Worm (Caenorhabditis elegans): ENCODE measurements around the gene sru-20.
"Not testable (repeated sequence)": the region's sequence is repeated elsewhere in the genome, so short reads cannot be mapped to it uniquely, and the experiment has no call there.

sru-20 gene

DNA sequence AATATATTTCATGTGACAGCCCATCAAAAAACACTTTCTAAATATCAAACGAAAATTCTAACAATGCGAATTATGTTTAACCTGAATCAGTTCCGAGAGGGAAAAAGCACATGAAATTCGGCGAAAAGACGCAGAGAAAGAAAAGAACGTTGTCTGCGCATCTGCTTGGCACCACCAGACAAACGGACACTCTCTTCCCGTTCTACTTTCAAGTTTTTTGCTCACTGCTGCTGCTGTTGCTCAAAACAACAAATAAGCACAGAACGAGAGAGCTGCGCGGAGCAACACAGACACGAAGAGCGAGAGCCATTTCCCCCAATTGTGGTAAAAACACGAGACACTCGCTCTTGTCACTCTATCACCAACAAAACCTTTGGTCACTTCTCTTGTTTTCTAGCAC lies 30.5 kb upstream of the sru-20 start:
- TF ChIP-seq syd-9 (tag; optimal IDR thresholded peaks at IDR 0.05): no peak
- TF ChIP-seq npax-4 (tag; optimal IDR thresholded peaks at IDR 0.05): no peak
- no peak for TF ChIP-seq lin-11 (tag; optimal IDR thresholded peaks at IDR 0.05)
- no peak for TF ChIP-seq ceh-19 (GFP tag; optimal IDR thresholded peaks at IDR 0.05)
- TF ChIP-seq ceh-31 (tag; optimal IDR thresholded peaks at IDR 0.05): no peak
- TF ChIP-seq ets-4 (tag; optimal IDR thresholded peaks at IDR 0.05): no peak
- no peak for TF ChIP-seq K09A11.1 (tag; optimal IDR thresholded peaks at IDR 0.05; ENCODE audit: insufficient read depth)
- TF ChIP-seq unc-42 (tag; optimal IDR thresholded peaks at IDR 0.05): no peak
- TF ChIP-seq che-1 (tag; optimal IDR thresholded peaks at IDR 0.05): no peak
- no peak for TF ChIP-seq ceh-18 (tag; optimal IDR thresholded peaks at IDR 0.05)
- TF ChIP-seq C38D4.7 (GFP tag; optimal IDR thresholded peaks at IDR 0.05): no peak
- no peak for TF ChIP-seq ceh-14 (tag; optimal IDR thresholded peaks at IDR 0.05)
- TF ChIP-seq tbx-7 (tag; optimal IDR thresholded peaks at IDR 0.05): no peak
- no peak for TF ChIP-seq hlh-15 (tag; optimal IDR thresholded peaks at IDR 0.05)

DNA sequence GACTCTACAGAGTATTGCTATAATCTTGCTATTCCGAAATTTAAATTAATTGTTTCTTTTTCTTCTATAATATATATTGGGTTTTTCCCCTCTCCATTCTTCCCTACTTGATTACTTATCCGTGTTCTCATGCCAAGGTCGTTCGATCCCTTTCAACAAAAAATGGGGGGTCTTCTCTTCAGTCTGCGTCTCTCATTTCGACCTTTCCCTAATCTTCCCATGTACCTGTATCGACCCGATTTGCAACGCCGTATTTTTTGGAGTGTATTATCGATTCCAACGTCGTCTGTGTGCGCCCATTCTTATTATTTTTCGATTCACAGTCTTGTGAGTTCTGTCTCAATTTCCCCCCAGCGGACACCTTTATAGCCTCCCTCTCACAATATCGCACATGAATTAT lies 27.5 kb upstream of the sru-20 start:
- no peak for TF ChIP-seq ceh-48 (tag; optimal IDR thresholded peaks at IDR 0.05)
- no peak for TF ChIP-seq ceh-31 (tag; optimal IDR thresholded peaks at IDR 0.05)
- no peak for TF ChIP-seq tbx-7 (tag; optimal IDR thresholded peaks at IDR 0.05)
- TF ChIP-seq nhr-11 (tag; optimal IDR thresholded peaks at IDR 0.05): no peak
- no peak for TF ChIP-seq lin-11 (tag; optimal IDR thresholded peaks at IDR 0.05)
- TF ChIP-seq ceh-45 (GFP tag; IDR thresholded peaks at IDR 0.05): no peak
- TF ChIP-seq ama-1 (optimal IDR thresholded peaks at IDR 0.05): no peak
- TF ChIP-seq elt-2 (tag; optimal IDR thresholded peaks at IDR 0.05): no peak
- TF ChIP-seq sox-2 (GFP tag; IDR thresholded peaks at IDR 0.05): no peak
- no peak for TF ChIP-seq hlh-15 (tag; optimal IDR thresholded peaks at IDR 0.05)
- no peak for TF ChIP-seq F13H6.1 (tag; optimal IDR thresholded peaks at IDR 0.05)
- no peak for TF ChIP-seq ceh-6 (GFP tag; optimal IDR thresholded peaks at IDR 0.05)

DNA sequence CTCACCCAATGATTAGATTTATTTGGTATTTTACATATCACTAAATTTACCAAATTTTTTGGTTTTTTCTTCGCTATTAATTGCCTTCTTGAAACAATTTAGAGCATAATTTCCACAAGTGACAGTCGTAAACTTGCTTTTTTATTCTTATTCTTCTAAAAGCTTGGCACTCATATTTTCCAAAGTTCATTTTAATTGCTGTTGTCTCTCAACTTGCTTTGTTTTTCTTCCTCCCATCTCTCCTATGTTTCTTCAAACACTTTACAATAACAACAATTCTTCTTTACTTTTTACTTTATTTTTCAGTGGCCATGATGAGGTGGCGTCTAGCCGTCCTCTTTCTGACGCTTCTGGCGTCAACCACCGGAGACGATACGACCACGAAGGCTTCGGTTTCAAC lies 26.9 kb upstream of the sru-20 start, which contains the start of gene igdb-2:
TSS of gene igdb-2 (plus strand) at position 301 of the 400 bp plus-strand sequence.
- TF ChIP-seq pqm-1 (tag; optimal IDR thresholded peaks at IDR 0.05) (no peak), hlh-8 (tag; optimal IDR thresholded peaks at IDR 0.05) (no peak), unc-55 (GFP tag; optimal IDR thresholded peaks at IDR 0.05) (no peak), T23F11.4 (GFP tag; optimal IDR thresholded peaks at IDR 0.05) (no peak), ceh-22 (tag; optimal IDR thresholded peaks at IDR 0.05) (no peak), elt-2 (tag; optimal IDR thresholded peaks at IDR 0.05) (no peak), ceh-45 (GFP tag; IDR thresholded peaks at IDR 0.05) (no peak)

DNA sequence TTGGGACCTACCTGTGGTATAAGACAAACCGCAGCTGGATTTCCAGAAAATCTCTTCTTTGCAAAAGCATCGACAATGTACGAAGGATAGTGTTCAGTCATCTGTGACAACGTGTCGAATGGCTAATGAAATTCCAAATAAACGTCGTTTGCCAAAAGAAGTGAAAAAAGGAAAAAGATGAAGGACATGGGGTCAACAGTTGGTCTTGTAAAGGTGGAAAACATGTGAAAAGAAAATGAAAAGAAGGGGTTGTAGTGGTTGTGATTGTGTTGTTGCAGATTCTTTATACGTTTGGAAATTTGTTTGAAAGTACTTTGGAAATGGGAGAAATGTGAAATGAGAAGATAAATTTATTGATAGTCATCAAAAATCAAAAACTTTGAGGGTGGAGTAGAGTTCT lies 18.4 kb upstream of the sru-20 start, which contains the start of gene T04A11.1:
TSS of gene T04A11.1 (minus strand) at position 101 of the 400 bp plus-strand sequence.
- TF ChIP-seq pqm-1 (tag; optimal IDR thresholded peaks at IDR 0.05); odd-2 (tag; optimal IDR thresholded peaks at IDR 0.05); ama-1 (optimal IDR thresholded peaks at IDR 0.05): not testable (repeated sequence)

DNA sequence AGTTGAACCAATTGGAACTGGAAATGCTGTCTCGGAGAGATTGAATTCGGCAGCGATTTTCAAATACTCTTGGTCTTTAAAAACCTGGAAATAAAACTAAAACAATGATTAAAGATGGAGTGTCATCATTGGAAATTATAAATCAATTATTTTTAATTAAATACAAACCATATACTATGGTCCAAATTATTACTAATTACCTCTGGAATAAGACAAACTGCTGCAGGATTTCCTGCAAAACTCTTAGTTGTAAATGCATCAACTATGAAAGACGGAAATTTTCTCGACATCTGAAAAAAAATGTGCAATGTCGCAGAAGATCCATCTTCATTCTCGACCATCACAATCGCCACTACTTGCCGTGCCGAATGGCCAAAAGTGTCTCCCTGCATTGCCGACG lies 16.6 kb upstream of the sru-20 start, which contains the start of gene igdb-1:
TSS of gene igdb-1 (plus strand) at position 301 of the 400 bp plus-strand sequence.
- not testable (repeated sequence) for TF ChIP-seq lin-11 (tag; optimal IDR thresholded peaks at IDR 0.05); ref-2 (tag; optimal IDR thresholded peaks at IDR 0.05); ceh-6 (GFP tag; optimal IDR thresholded peaks at IDR 0.05)

DNA sequence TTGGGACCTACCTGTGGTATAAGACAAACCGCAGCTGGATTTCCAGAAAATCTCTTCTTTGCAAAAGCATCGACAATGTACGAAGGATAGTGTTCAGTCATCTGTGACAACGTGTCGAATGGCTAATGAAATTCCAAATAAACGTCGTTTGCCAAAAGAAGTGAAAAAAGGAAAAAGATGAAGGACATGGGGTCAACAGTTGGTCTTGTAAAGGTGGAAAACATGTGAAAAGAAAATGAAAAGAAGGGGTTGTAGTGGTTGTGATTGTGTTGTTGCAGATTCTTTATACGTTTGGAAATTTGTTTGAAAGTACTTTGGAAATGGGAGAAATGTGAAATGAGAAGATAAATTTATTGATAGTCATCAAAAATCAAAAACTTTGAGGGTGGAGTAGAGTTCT lies 10.8 kb upstream of the sru-20 start, which contains the start of gene T04A11.4:
TSS of gene T04A11.4 (minus strand) at position 101 of the 400 bp plus-strand sequence.
- TF ChIP-seq unc-42, syd-9, zip-5 (tag; optimal IDR thresholded peaks at IDR 0.05): not testable (repeated sequence)

DNA sequence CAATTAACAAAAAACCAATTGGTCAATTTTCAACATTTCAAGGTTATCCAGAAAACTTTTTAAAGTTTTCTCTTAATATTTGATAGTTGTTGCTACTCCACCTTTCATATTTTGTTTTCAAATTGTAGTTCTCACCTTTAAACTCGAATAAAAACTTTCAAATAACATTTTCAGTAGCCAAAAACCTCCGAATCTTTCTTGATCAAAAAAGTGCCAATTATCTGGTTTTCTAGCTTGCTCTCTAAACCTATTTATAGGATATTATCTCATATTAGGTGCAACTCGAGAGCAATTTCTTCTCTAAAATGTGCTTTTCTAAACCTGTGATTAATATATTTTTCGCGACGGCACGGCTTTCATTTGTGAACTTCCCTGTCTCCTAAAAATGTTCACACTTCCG lies 8.1 kb upstream of the sru-20 start, which contains the start of gene sru-26:
TSS of gene sru-26 (plus strand) at position 301 of the 400 bp plus-strand sequence.
- no peak for TF ChIP-seq lin-11 (tag; optimal IDR thresholded peaks at IDR 0.05)
- no peak for TF ChIP-seq Y22D7AL.16 (tag; optimal IDR thresholded peaks at IDR 0.05)
- TF ChIP-seq che-1 (tag; optimal IDR thresholded peaks at IDR 0.05): no peak
- TF ChIP-seq ceh-30 (tag; optimal IDR thresholded peaks at IDR 0.05): no peak
- TF ChIP-seq unc-42 (tag; optimal IDR thresholded peaks at IDR 0.05): no peak
- TF ChIP-seq ets-4 (tag; optimal IDR thresholded peaks at IDR 0.05): no peak
